Worm (Caenorhabditis elegans): ENCODE data around the gene sra-2.

The sra-2 gene

DNA sequence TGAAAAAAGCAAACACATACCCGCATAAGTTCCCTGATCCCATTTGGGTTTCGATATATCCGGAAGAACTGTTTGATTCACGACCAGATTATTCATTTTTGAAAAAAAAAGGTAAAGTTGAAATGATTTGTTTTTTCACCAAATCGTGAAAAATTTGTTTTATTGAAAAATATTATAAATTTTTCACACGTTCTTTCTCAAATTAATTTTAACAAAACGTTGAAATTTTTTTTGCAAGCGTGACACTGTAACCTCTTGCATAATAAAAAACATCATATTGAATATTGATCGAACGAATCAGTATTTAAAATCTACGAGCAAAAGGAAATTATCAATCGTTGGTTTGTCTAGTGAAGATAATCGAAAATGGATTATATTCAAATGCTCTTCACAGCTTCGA, 9.8 kb upstream of the sra-2 start, which contains the start of the genes sfxn-1.1 and AH6.3:
Gene sfxn-1.1 (minus strand): TSS at position 101 of the 400 bp plus-strand sequence.
Gene AH6.3 (plus strand): TSS at position 275 of the 400 bp plus-strand sequence.
- TF ChIP-seq unc-62 (GFP tag; optimal IDR thresholded peaks at IDR 0.05) = no peak

DNA sequence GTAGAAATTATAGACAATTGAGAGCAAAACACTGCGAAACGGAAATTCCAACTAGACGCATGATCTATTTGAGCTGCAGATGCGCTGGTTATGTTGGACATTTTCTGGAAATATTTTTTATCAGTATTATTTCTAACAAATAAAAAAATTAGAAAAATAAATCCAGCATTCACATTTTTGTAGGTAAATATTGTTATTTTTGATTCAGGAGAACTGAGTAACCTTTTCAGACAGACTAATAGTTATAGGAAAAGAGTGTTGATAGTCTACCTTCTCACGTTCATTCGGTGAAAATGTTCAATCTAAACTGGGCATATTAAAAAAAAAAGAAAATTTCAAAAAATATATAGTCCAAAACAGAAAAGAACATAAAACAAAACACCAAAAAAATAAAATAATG, 7.0 kb upstream of the sra-2 start, which contains the start of gene sra-1:
Gene sra-1 (minus strand): TSS at position 101 of the 400 bp plus-strand sequence.
- TF ChIP-seq unc-62 (GFP tag; optimal IDR thresholded peaks at IDR 0.05) = no peak

DNA sequence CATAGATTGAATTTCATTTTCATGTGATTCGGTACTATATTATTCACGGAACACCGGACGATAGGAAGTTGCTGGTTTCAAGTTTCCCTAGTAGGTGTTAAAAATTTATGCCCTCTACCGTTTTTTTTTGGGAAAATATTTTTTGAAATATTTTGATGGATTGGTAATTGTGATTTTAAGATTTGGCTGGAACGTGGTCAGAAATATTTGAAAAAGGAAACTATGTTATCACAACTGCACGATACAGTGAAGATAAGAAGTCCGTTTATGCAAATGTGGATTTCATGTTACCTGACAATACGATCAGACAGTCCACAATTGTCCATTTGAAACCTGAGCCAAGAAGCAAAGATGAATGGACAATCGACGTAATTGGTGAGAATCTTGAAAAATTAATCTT, 5.6 kb upstream of the sra-2 start, which contains the start of gene AH6.17:
Gene AH6.17 (plus strand): TSS at position 185 of the 400 bp plus-strand sequence.
- no peak for TF ChIP-seq unc-62 (GFP tag; optimal IDR thresholded peaks at IDR 0.05)

DNA sequence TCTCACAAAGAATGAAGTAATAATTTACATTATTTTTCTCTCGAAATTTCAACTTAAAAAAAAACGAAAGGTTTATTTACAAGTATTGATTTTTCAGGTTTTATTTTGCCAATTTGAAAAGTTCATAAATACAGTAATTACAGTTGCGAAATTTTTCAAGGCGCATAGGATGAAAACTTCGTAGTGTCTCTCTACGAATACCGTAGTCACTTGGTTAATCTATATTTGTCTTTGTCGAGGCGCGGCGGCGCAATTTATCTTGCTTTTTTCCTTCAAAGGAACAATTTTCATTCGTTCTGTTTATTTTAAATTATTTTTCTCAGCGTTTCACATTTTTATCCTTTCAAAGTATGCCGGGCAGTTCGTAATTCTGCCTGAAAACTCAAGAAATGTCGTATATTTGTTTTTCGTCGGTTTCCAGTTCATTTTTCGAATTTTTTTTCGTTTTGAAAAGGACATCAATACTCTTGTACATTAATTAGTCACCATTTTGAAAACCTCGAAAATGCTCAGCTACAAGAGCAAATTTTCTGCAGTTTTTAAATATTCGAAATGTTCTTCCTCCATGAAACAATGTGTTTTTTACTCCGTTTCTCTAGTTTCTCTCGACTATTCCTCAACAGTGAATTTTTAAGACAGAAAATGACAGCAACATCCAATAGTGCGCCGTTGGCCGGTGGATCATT, 4.9 kb upstream of the sra-2 start, which contains the start of gene mex-6:
Gene mex-6 (plus strand): TSS at position 636 of the 686 bp plus-strand sequence.
- no peak for TF ChIP-seq unc-62 (GFP tag; optimal IDR thresholded peaks at IDR 0.05)

DNA sequence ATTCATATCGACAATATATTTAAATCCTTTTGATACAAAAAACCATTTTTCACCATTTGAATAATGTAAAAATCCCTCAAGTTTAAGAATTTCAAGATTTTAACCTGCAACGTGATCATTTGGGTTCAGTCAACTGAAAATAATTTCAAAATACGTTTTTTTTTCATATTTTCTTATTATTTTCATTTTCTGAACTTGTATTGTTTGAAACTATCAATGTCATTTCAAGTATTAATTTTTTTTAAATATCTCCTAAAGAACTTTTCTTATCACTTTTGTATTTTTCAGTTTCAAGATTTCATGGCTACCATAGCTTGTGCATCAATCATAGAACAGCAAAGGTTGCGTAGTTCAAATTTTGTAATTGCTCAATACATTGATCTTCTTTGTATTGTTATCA, 3.4 kb downstream of the sra-2 start, which contains the start of gene sra-9:
Gene sra-9 (plus strand): TSS at position 301 of the 400 bp plus-strand sequence.
- TF ChIP-seq unc-62 (GFP tag; optimal IDR thresholded peaks at IDR 0.05) = no peak

DNA sequence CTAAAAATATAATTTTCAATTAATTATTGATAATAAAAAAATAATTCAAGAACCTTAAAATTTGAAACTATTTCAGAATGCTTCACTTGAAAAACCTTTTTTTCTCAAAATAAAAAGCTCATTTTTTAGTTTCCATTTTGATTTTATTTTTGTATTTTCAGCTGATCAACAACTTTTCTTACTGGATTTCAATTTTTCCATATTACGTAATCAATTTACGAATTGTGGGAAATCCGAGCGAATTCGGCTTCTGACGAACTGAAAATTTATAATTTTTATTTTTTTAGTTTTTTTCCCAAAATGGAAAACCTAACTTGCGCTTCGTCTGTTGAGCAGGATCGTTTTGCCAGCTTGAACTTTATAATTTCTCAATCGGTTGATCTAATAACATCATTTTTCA, 8.8 kb downstream of the sra-2 start, which contains the start of gene sra-8:
Gene sra-8 (plus strand): TSS at position 301 of the 400 bp plus-strand sequence.
- TF ChIP-seq unc-62 (GFP tag; optimal IDR thresholded peaks at IDR 0.05) = no peak

DNA sequence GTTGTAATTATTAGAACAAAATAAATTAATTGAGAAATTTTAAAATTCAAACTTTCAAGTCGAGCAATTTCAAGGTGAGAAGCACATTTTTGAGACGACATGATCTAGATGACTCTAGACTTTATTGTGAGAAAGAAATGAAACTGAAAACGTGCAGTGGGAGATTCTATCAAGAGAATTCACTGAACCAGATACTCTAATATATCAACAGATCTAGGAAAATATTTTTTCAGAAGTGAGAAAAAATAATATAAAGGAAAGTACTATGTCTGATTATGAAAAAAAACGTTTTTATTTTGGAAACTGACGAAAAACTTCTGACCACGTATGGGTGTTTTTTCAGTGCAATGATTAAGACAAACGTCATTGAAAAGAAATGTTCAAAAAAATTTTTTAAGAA, 12.1 kb downstream of the sra-2 start, which contains the start of gene sra-3:
Gene sra-3 (minus strand): TSS at position 101 of the 400 bp plus-strand sequence.
- TF ChIP-seq unc-62 (GFP tag; optimal IDR thresholded peaks at IDR 0.05) = no peak

DNA sequence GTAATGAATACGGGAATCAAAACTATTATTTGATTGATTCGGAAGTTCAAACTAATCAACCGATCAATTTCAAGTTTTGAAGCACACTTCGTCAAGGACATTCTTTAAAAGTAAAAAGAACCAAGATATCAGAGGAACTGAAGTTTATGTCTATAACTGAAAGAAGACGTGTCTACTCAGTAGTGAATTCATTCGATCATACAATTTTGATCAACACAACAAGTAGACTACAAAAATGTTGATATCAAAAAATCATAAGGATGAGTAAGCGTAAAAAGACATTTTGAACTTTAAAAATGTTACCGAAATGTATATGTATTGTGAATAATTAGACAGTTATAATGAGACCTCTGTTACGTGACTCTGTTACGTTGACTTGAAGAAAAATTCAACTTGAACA, 14.2 kb downstream of the sra-2 start, which contains the start of gene sra-4:
Gene sra-4 (minus strand): TSS at position 101 of the 400 bp plus-strand sequence.
- no peak for TF ChIP-seq unc-62 (GFP tag; optimal IDR thresholded peaks at IDR 0.05)

DNA sequence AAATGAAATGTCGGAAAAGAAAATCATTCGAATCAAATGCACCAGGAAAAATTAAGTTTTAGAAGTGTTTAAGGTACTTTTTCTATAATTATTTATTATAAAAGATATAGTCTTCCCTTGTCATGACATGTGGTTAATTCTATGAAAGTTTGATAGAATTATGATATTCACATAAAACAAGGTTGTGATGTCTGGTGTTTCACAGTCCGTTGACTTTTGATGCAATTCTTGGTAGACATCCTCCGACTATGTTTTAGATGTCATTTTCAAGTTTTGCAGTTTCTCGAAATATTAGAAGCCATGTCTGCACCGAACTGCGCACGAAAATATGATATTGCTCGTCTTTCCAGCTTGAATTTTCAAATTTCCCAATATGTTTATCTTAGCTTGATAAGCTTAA, 15.8 kb downstream of the sra-2 start, which contains the start of gene sra-7:
Gene sra-7 (plus strand): TSS at position 301 of the 400 bp plus-strand sequence.
- no peak for TF ChIP-seq unc-62 (GFP tag; optimal IDR thresholded peaks at IDR 0.05)

DNA sequence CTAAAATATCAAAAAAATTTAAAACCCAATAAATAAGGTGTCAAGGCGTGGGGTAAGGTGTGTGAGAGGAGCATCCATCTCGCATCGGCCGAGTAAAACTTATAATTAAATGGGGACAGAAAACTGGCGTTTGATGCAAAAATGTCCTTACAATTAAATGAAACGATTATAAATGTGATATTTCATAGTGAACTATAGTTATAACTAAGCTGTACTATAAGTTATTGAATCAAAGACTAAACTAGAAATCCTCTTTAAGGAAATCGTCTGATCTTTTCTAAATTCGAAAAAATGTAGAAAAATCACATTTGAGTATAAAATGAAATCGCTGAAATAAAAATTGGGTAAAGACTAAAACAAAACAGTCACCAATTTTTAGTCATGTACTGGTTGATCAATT, 22.1 kb downstream of the sra-2 start, which contains the start of gene sra-6:
Gene sra-6 (minus strand): TSS at position 101 of the 400 bp plus-strand sequence.
- no peak for TF ChIP-seq unc-62 (GFP tag; optimal IDR thresholded peaks at IDR 0.05)

DNA sequence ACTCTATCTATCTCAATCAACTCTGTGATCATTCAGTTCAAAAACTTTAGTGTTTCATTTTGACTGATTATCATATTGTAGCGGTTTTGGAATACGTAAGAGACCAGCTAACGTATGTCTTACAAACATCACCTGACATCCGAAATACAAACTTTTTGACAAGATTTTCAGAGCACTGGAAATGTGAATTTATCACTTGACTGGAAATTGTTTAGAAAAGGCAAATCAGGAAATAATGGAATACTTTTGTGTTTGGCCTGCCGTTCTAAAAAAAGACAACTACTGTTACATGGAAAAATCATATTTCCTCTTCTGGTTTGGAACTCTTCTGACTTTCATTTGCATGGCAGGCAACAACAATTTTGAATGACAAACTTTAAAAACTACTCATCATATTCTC, 23.0 kb downstream of the sra-2 start, which contains the start of gene F35H8.12:
Gene F35H8.12 (plus strand): TSS at position 301 of the 400 bp plus-strand sequence.
- TF ChIP-seq unc-62 (GFP tag; optimal IDR thresholded peaks at IDR 0.05) = no peak

DNA sequence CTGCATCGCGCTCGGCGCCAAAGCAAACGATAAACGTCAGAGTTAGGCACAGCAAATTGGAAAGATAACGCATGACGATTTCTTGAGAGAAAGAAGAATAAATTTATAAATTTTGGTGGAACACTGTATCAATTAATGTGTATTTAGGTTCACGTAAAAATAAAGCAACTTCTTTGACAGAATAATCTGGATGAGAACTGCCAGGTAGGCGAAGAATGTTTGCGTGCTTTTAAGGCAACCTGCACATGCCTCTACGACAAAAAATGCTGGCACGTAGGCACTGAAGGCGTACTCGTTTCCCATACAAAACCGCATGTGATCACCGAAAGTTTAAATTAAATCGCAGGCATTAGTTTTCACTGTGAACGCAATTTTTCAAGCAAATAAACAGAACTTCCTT, 24.6 kb downstream of the sra-2 start, which contains the start of gene F35H8.1:
Gene F35H8.1 (minus strand): TSS at position 101 of the 400 bp plus-strand sequence.
- no peak for TF ChIP-seq unc-62 (GFP tag; optimal IDR thresholded peaks at IDR 0.05)

DNA sequence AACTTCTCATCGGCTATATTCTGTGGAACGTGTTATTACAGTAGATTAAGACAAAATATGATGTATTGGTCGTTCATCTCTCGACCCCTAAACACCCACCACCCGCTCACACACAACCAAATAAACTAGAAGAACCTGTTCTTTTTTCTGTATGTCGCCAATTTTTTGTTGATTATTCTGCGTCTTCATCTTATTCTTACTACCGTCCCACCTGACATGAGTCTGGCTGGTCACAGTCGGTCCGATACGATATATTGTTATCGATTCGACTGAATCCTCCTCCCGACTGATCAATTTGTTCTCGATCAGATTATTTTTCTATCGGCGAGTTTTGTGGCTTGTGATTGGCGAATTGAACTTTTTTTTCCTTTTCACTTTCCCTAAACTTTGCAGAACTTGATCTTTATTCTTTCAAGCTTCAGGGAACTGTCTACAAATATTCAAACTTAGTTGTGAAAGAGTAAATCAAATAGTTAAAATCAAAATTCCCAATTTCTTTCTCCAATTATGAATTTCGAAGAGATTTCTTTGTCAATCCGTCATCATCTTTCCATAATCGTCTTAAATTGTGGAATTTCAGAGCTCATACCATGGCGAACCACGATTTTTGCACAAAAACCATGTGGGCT, 26.5 kb downstream of the sra-2 start, which contains the start of gene F35H8.2:
Gene F35H8.2 (plus strand): TSS at position 579 of the 629 bp plus-strand sequence.
- TF ChIP-seq unc-62 (GFP tag; optimal IDR thresholded peaks at IDR 0.05) = no peak

DNA sequence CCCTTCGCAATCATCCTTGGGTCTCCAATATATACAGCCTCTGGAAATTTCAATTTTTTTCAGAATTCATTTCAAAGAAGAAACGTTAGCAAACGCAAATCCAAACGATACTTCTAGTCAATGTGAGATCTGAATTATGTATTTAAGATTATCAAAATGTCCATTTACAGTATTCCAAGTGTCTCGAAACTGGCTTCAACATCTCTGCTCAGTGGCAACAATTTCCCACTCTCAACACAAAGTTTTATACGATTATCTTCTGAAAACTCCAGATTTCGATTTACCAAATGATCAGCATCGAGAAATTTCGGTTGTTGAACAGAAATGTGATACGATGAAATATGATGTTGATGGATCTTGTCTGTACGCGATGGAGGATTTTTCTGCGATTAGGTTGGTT, 28.0 kb downstream of the sra-2 start:
- no peak for TF ChIP-seq unc-62 (GFP tag; optimal IDR thresholded peaks at IDR 0.05)

DNA sequence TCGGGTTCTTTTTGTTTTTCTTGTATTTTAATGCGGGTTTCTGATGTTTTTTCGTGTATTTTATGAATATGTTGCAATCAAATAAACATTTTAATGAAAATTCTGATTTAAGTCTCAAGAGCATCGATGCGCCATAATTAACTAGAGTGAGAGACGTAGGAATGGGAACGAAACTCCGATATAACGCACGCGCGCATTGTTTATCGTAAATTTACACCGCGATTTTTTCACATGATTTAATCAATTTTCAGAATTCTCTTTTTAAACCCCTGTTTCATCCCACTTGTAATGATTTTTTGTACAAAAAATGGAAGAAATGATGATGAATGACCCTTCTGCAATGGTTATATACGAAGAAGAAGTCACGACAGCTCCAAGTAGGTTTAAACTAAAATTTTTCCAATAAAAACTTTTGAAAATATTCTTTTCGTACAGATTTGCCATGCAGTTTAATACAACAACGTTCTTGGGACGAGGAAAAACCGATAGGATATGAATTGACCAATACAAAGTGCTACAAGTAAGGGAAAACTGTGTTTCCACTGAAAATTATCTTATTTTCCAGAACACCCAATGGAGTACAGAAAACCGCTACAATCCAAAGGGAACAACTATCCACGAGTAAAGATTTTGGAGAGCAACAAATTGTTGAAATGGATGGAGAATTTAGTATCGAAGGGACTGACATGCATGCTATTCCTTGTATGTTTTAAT, 29.0 kb downstream of the sra-2 start, which contains the start of gene zfp-2:
Gene zfp-2 (plus strand): TSS at position 214 of the 714 bp plus-strand sequence.
- TF ChIP-seq unc-62 (GFP tag; optimal IDR thresholded peaks at IDR 0.05) = no peak
